Fruit fly (Drosophila melanogaster): ENCODE data around the gene CG42505.

dm6 chr3R:12031657-12032056 lies at the start of gene CG42505, which contains the start of the genes CG31358 and CG42504:
- TF ChIP-seq CTCF (optimal IDR thresholded peaks at IDR 0.05) (no peak), CG8478 (optimal IDR thresholded peaks at IDR 0.05) (no peak)

Data from S2 (cell line).